Worm (Caenorhabditis elegans): ENCODE results near the gene spp-5.

spp-5 gene

ce11 chrX:7298652-7299051, 21.5 kb downstream of the spp-5 start, which contains the start of gene K03A1.4:
Gene K03A1.4 (minus strand): TSS chrX:7298752.
- TF ChIP-seq pag-3 (tag; optimal IDR thresholded peaks at IDR 0.05; ENCODE audit: borderline replicate concordance, insufficient read depth) (no peak), ztf-4 (tag; optimal IDR thresholded peaks at IDR 0.05) (no peak), mef-2 (tag; optimal IDR thresholded peaks at IDR 0.05) (no peak), grh-1 (GFP tag; IDR thresholded peaks at IDR 0.05) (no peak), efl-1 (optimal IDR thresholded peaks at IDR 0.05) (no peak), efl-1 (GFP tag; optimal IDR thresholded peaks at IDR 0.05 in 1 of 2) (no peak), ztf-11 (tag; optimal IDR thresholded peaks at IDR 0.05) (no peak), C34B4.2 (tag; optimal IDR thresholded peaks at IDR 0.05) (no peak), swsn-7 (tag; optimal IDR thresholded peaks at IDR 0.05) (no peak)

- TF ChIP-seq unc-62 (GFP tag; optimal IDR thresholded peaks at IDR 0.05) (no peak), unc-130 (tag; optimal IDR thresholded peaks at IDR 0.05) (no peak), nhr-77 (tag; optimal IDR thresholded peaks at IDR 0.05) (no peak), C04F5.9 (tag; optimal IDR thresholded peaks at IDR 0.05) (no peak), blmp-1 (tag; optimal IDR thresholded peaks at IDR 0.05) (no peak), unc-30 (tag; optimal IDR thresholded peaks at IDR 0.05) (no peak), snu-23 (GFP tag; optimal IDR thresholded peaks at IDR 0.05) (no peak), ceh-88 (GFP tag; IDR thresholded peaks at IDR 0.05) (no peak), mab-9 (GFP tag; IDR thresholded peaks at IDR 0.05) (no peak), ama-1 (optimal IDR thresholded peaks at IDR 0.05) (no peak), C34B4.2 (tag; optimal IDR thresholded peaks at IDR 0.05) (no peak), nhr-84 (tag; optimal IDR thresholded peaks at IDR 0.05) (no peak), lin-13 (GFP tag; optimal IDR thresholded peaks at IDR 0.05) (no peak), unc-98 (GFP tag; IDR thresholded peaks at IDR 0.05) (no peak), lin-15B (tag; optimal IDR thresholded peaks at IDR 0.05) (no peak), zip-4 (GFP tag; optimal IDR thresholded peaks at IDR 0.05) (no peak), unc-86 (tag; optimal IDR thresholded peaks at IDR 0.05) (no peak), nhr-19 (GFP tag; conservative IDR thresholded peaks at IDR 0.05) (no peak), sptf-1 (tag; optimal IDR thresholded peaks at IDR 0.05) (no peak)
Measured at ce11 chrX:7296310-7296709, 23.8 kb downstream of the spp-5 start.

ce11 chrX:7291810-7292209, 28.3 kb downstream of the spp-5 start, which contains the start of gene lron-7:
Gene lron-7 (plus strand): TSS chrX:7292132.
- TF ChIP-seq nhr-237 (tag; optimal IDR thresholded peaks at IDR 0.05), result no peak
- TF ChIP-seq ceh-63 (GFP tag; optimal IDR thresholded peaks at IDR 0.05), result no peak
- peak in 1 of 2 experiments; percentile 21 for TF ChIP-seq lin-35 (GFP tag; optimal IDR thresholded peaks at IDR 0.05)
- TF ChIP-seq nhr-90 (tag; optimal IDR thresholded peaks at IDR 0.05; ENCODE audit: poor library complexity), result no peak
- no peak for TF ChIP-seq sox-4 (tag; optimal IDR thresholded peaks at IDR 0.05)
- TF ChIP-seq pqm-1 (tag; optimal IDR thresholded peaks at IDR 0.05), result no peak
- no peak for TF ChIP-seq zag-1 (tag; optimal IDR thresholded peaks at IDR 0.05)
- no peak for TF ChIP-seq sptf-1 (tag; optimal IDR thresholded peaks at IDR 0.05)
- TF ChIP-seq elt-2 (tag; optimal IDR thresholded peaks at IDR 0.05), result peak; percentile 31
- TF ChIP-seq efl-1 (optimal IDR thresholded peaks at IDR 0.05), result no peak
- TF ChIP-seq efl-1 (GFP tag; optimal IDR thresholded peaks at IDR 0.05 in 1 of 2), result peak in 1 of 2 experiments; percentile 62
- TF ChIP-seq hlh-4 (tag; optimal IDR thresholded peaks at IDR 0.05), result no peak
- no peak for TF ChIP-seq ceh-88 (GFP tag; IDR thresholded peaks at IDR 0.05)
- no peak for TF ChIP-seq lin-39 (tag; optimal IDR thresholded peaks at IDR 0.05)

- TF ChIP-seq lin-13 (GFP tag; optimal IDR thresholded peaks at IDR 0.05), result no peak
- peak; percentile 31 for TF ChIP-seq lin-14 (GFP tag; optimal IDR thresholded peaks at IDR 0.05)
- no peak for TF ChIP-seq fkh-8 (tag; optimal IDR thresholded peaks at IDR 0.05)
- TF ChIP-seq efl-1 (optimal IDR thresholded peaks at IDR 0.05), result no peak
- TF ChIP-seq efl-1 (GFP tag; optimal IDR thresholded peaks at IDR 0.05 in 1 of 2), result peak in 1 of 2 experiments; percentile 27
- TF ChIP-seq nhr-77 (tag; optimal IDR thresholded peaks at IDR 0.05), result peak; percentile 18
- TF ChIP-seq nhr-28 (tag; optimal IDR thresholded peaks at IDR 0.05), result no peak
- peak in 1 of 2 experiments; percentile 3 for TF ChIP-seq lsy-2 (tag; optimal IDR thresholded peaks at IDR 0.05)
- TF ChIP-seq unc-30 (tag; optimal IDR thresholded peaks at IDR 0.05), result no peak
- no peak for TF ChIP-seq dsc-1 (tag; optimal IDR thresholded peaks at IDR 0.05)
- TF ChIP-seq mab-9 (GFP tag; IDR thresholded peaks at IDR 0.05), result no peak
- TF ChIP-seq pqm-1 (tag; optimal IDR thresholded peaks at IDR 0.05), result no peak
- TF ChIP-seq irx-1 (tag; optimal IDR thresholded peaks at IDR 0.05), result peak; percentile 21
- TF ChIP-seq nhr-237 (tag; optimal IDR thresholded peaks at IDR 0.05), result no peak
- no peak for TF ChIP-seq grh-1 (GFP tag; IDR thresholded peaks at IDR 0.05)
- TF ChIP-seq alr-1 (tag; optimal IDR thresholded peaks at IDR 0.05; ENCODE audit: borderline replicate concordance), result no peak
Measured at ce11 chrX:7290859-7291628, 29.1 kb downstream of the spp-5 start.
